Worm (Caenorhabditis elegans): ENCODE data around the gene str-63.

The str-63 gene

ce11 chrV:3315308-3315707 is 36.1 kb upstream of the str-63 start, which contains the start of gene arrd-19 (continued):
- TF ChIP-seq nhr-237 (tag; optimal IDR thresholded peaks at IDR 0.05) (no peak), lsy-2 (tag; optimal IDR thresholded peaks at IDR 0.05) (peak; percentile 41 to 88), nhr-77 (tag; optimal IDR thresholded peaks at IDR 0.05) (no peak), snpc-4 (tag; optimal IDR thresholded peaks at IDR 0.05) (peak; percentile 31), ama-1 (optimal IDR thresholded peaks at IDR 0.05) (no peak), sem-4 (tag; optimal IDR thresholded peaks at IDR 0.05) (peak; percentile 64), ZK546.5 (tag; optimal IDR thresholded peaks at IDR 0.05) (no peak), ceh-82 (tag; optimal IDR thresholded peaks at IDR 0.05) (no peak), dmd-4 (tag; optimal IDR thresholded peaks at IDR 0.05) (no peak), ceh-16 (tag; optimal IDR thresholded peaks at IDR 0.05) (no peak), unc-39 (tag; optimal IDR thresholded peaks at IDR 0.05) (no peak), nhr-129 (tag; optimal IDR thresholded peaks at IDR 0.05) (peak; percentile 80)

ce11 chrV:3316108-3316507 is 35.3 kb upstream of the str-63 start, which contains the start of gene F35F10.1:
Gene F35F10.1, plus strand, starts transcription at chrV:3316307.
- TF ChIP-seq nhr-21 (tag; optimal IDR thresholded peaks at IDR 0.05) (no peak), sma-9 (GFP tag; optimal IDR thresholded peaks at IDR 0.05) (peak; percentile 70), sma-9 (tag; optimal IDR thresholded peaks at IDR 0.05) (no peak)

- TF ChIP-seq ztf-4 (tag; optimal IDR thresholded peaks at IDR 0.05) (no peak), ceh-82 (tag; optimal IDR thresholded peaks at IDR 0.05) (no peak), lin-11 (tag; optimal IDR thresholded peaks at IDR 0.05) (no peak), nhr-21 (tag; optimal IDR thresholded peaks at IDR 0.05) (no peak), unc-62 (GFP tag; optimal IDR thresholded peaks at IDR 0.05) (no peak)
Observed at ce11 chrV:3318975-3319374, 32.4 kb upstream of the str-63 start, which contains the start of gene F35F10.13. Gene F35F10.13, minus strand, starts transcription at chrV:3319075.

- no peak for TF ChIP-seq lin-39 (tag; optimal IDR thresholded peaks at IDR 0.05)
- no peak for TF ChIP-seq peb-1 (tag; optimal IDR thresholded peaks at IDR 0.05)
- TF ChIP-seq nhr-10 (tag; optimal IDR thresholded peaks at IDR 0.05) = no peak
- TF ChIP-seq unc-55 (GFP tag; optimal IDR thresholded peaks at IDR 0.05) = no peak
- no peak for TF ChIP-seq ztf-11 (tag; optimal IDR thresholded peaks at IDR 0.05)
- TF ChIP-seq sem-4 (tag; optimal IDR thresholded peaks at IDR 0.05) = no peak
- no peak for TF ChIP-seq elt-3 (tag; optimal IDR thresholded peaks at IDR 0.05)
- TF ChIP-seq blmp-1 (tag; optimal IDR thresholded peaks at IDR 0.05; ENCODE audit: insufficient read depth) = no peak
- no peak for TF ChIP-seq mdl-1 (tag; optimal IDR thresholded peaks at IDR 0.05)
- no peak for TF ChIP-seq sma-9 (GFP tag; optimal IDR thresholded peaks at IDR 0.05)
- no peak for TF ChIP-seq sma-9 (tag; optimal IDR thresholded peaks at IDR 0.05)
- no peak for TF ChIP-seq lsy-2 (tag; optimal IDR thresholded peaks at IDR 0.05)
- no peak for TF ChIP-seq ZK546.5 (tag; optimal IDR thresholded peaks at IDR 0.05)
- TF ChIP-seq F13H6.1 (tag; optimal IDR thresholded peaks at IDR 0.05) = no peak
Observed at ce11 chrV:3320005-3320404, 31.4 kb upstream of the str-63 start, which contains the start of gene F35F10.14. Gene F35F10.14, minus strand, starts transcription at chrV:3320105.

ce11 chrV:3320432-3320831 is 30.9 kb upstream of the str-63 start, which contains the start of gene C17B7.14:
Gene C17B7.14, minus strand, starts transcription at chrV:3320532.
- TF ChIP-seq ztf-4 (tag; optimal IDR thresholded peaks at IDR 0.05) = no peak
- TF ChIP-seq alr-1 (tag; optimal IDR thresholded peaks at IDR 0.05) = no peak
- TF ChIP-seq aly-2 (tag; optimal IDR thresholded peaks at IDR 0.05) = no peak

- TF ChIP-seq nhr-77 (tag; optimal IDR thresholded peaks at IDR 0.05) (no peak), ztf-11 (tag; optimal IDR thresholded peaks at IDR 0.05) (no peak)
Observed at ce11 chrV:3324178-3324577, 27.2 kb upstream of the str-63 start, which contains the start of gene C17B7.8. Gene C17B7.8, minus strand, starts transcription at chrV:3324278.

ce11 chrV:3332023-3332422 is 19.3 kb upstream of the str-63 start, which contains the start of gene C17B7.9:
Gene C17B7.9, minus strand, starts transcription at chrV:3332123.
- no peak for TF ChIP-seq blmp-1 (tag; optimal IDR thresholded peaks at IDR 0.05; ENCODE audit: insufficient read depth)
- TF ChIP-seq ceh-16 (tag; optimal IDR thresholded peaks at IDR 0.05) = no peak
- no peak for TF ChIP-seq gmeb-1 (tag; optimal IDR thresholded peaks at IDR 0.05)
- no peak for TF ChIP-seq nhr-10 (tag; optimal IDR thresholded peaks at IDR 0.05)
- TF ChIP-seq ZK546.5 (tag; optimal IDR thresholded peaks at IDR 0.05) = no peak
- TF ChIP-seq mdl-1 (tag; optimal IDR thresholded peaks at IDR 0.05) = no peak
- no peak for TF ChIP-seq unc-39 (tag; optimal IDR thresholded peaks at IDR 0.05)
- TF ChIP-seq sem-4 (tag; optimal IDR thresholded peaks at IDR 0.05) = no peak
- TF ChIP-seq ztf-4 (tag; optimal IDR thresholded peaks at IDR 0.05) = no peak
- no peak for TF ChIP-seq nhr-12 (tag; optimal IDR thresholded peaks at IDR 0.05)
- TF ChIP-seq peb-1 (tag; optimal IDR thresholded peaks at IDR 0.05) = no peak
- TF ChIP-seq fos-1 (tag; optimal IDR thresholded peaks at IDR 0.05) = no peak
